Fruit fly (Drosophila melanogaster) whole organism, prepupa: ENCODE measurements around the gene tna.

Experiments
- Blimp-1 ChIP-seq: fragments of 200-800 bp; sonication (Bioruptor generic); optimal IDR thresholded peaks from 3 replicates; lab custom pipeline; 2017; ENCODE audit warnings: missing biosample characterization, missing genetic modification characterization, mild to moderate bottlenecking, moderate library complexity, missing genetic modification reagents
- CG10631 ChIP-seq: fragments of 200-800 bp; sonication (Bioruptor generic); optimal IDR thresholded peaks from 2 replicates; lab custom pipeline; 2016; ENCODE audit warnings: missing biosample characterization, missing genetic modification characterization
- CG10669 ChIP-seq: fragments of 200-800 bp; sonication (Bioruptor generic); optimal IDR thresholded peaks from 3 replicates; lab custom pipeline; 2018; ENCODE audit warnings: missing biosample characterization, mild to moderate bottlenecking, missing genetic modification characterization, moderate library complexity
- CG11294 ChIP-seq: fragments of 200-800 bp; sonication (Bioruptor generic); IDR thresholded peaks from 2 replicates; pipeline ENCODE4 v1.3.6; 2022; ENCODE audit warnings: missing biosample characterization, missing genetic modification characterization
- CG11762 ChIP-seq: fragments of 200-800 bp; sonication (Bioruptor generic); optimal IDR thresholded peaks from 3 replicates; lab custom pipeline; 2016; ENCODE audit warnings: missing biosample characterization, missing genetic modification characterization; ENCODE audit not compliant: insufficient read depth
- CG11902 ChIP-seq: fragments of 200-800 bp; sonication (Bioruptor generic); optimal IDR thresholded peaks from 3 replicates; lab custom pipeline; 2016; ENCODE audit warnings: missing biosample characterization, missing genetic modification characterization
- CG15336 ChIP-seq: fragments of 200-800 bp; sonication (Bioruptor generic); IDR thresholded peaks from 2 replicates; pipeline ENCODE4 v1.3.6; 2022; ENCODE audit warnings: missing biosample characterization, missing genetic modification characterization
- CG1621 ChIP-seq: fragments of 200-800 bp; sonication (Bioruptor generic); optimal IDR thresholded peaks from 3 replicates; lab custom pipeline; 2018; ENCODE audit warnings: missing biosample characterization, mild to moderate bottlenecking, missing genetic modification characterization
- CG16779 ChIP-seq: fragments of 200-800 bp; sonication (Bioruptor generic); optimal IDR thresholded peaks from 3 replicates; lab custom pipeline; 2017; ENCODE audit warnings: missing biosample characterization, mild to moderate bottlenecking, missing genetic modification characterization
- CG3032 ChIP-seq: fragments of 200-800 bp; optimal IDR thresholded peaks from 2 replicates; lab custom pipeline; 2019; ENCODE audit warnings: missing biosample characterization, mild to moderate bottlenecking, missing genetic modification characterization, moderate library complexity
- CG32006 ChIP-seq: fragments of 200-800 bp; sonication (Bioruptor generic); optimal IDR thresholded peaks from 3 replicates; lab custom pipeline; 2017; ENCODE audit warnings: missing biosample characterization, mild to moderate bottlenecking, missing genetic modification characterization
- CG34406 ChIP-seq: fragments of 200-800 bp; sonication (Bioruptor generic); optimal IDR thresholded peaks from 3 replicates; lab custom pipeline; 2016; ENCODE audit warnings: missing biosample characterization, missing genetic modification characterization
- CG3919 ChIP-seq: fragments of 200-800 bp; sonication (Bioruptor generic); optimal IDR thresholded peaks from 3 replicates; lab custom pipeline; 2016; ENCODE audit warnings: missing biosample characterization, missing genetic modification characterization
- CG4318 ChIP-seq: fragments of 200-800 bp; sonication (Bioruptor generic); optimal IDR thresholded peaks from 3 replicates; lab custom pipeline; 2017; ENCODE audit warnings: missing biosample characterization, mild to moderate bottlenecking, missing genetic modification characterization
- CG6163 ChIP-seq: fragments of 200-800 bp; sonication (Bioruptor generic); IDR thresholded peaks from 3 replicates; pipeline ENCODE4 v1.3.6; 2022; ENCODE audit warnings: missing biosample characterization, missing genetic modification characterization
- CG6276 ChIP-seq: fragments of 200-800 bp; sonication (Bioruptor generic); optimal IDR thresholded peaks from 2 replicates; lab custom pipeline; 2017; ENCODE audit warnings: missing biosample characterization, mild to moderate bottlenecking, missing genetic modification characterization
- CG6792 ChIP-seq: fragments of 200-800 bp; sonication (Bioruptor generic); optimal IDR thresholded peaks from 3 replicates; lab custom pipeline; 2016; ENCODE audit warnings: missing biosample characterization, missing genetic modification characterization
- CG6808 ChIP-seq: fragments of 200-800 bp; sonication (Bioruptor generic); optimal IDR thresholded peaks from 3 replicates; lab custom pipeline; 2017; ENCODE audit warnings: missing biosample characterization, missing genetic modification characterization, mild to moderate bottlenecking, moderate library complexity, missing genetic modification reagents
- CG6854 ChIP-seq: fragments of 200-800 bp; sonication (Bioruptor generic); optimal IDR thresholded peaks from 2 replicates; lab custom pipeline; 2017; ENCODE audit warnings: missing biosample characterization, mild to moderate bottlenecking, missing genetic modification characterization
- CG7368 ChIP-seq: fragments of 200-800 bp; sonication (Bioruptor generic); optimal IDR thresholded peaks from 3 replicates; lab custom pipeline; 2016; ENCODE audit warnings: missing biosample characterization, missing genetic modification characterization
- CG8119 ChIP-seq: fragments of 200-800 bp; sonication (Bioruptor generic); IDR thresholded peaks from 3 replicates; pipeline ENCODE4 v1.3.6; 2022; ENCODE audit warnings: missing biosample characterization, missing genetic modification characterization
- CG8319 ChIP-seq: fragments of 200-800 bp; sonication (Bioruptor generic); optimal IDR thresholded peaks from 3 replicates; lab custom pipeline; 2016; ENCODE audit warnings: missing biosample characterization, missing genetic modification characterization
- CG8632 ChIP-seq: fragments of 200-800 bp; sonication (Bioruptor generic); optimal IDR thresholded peaks from 3 replicates; lab custom pipeline; 2016; ENCODE audit warnings: missing biosample characterization, missing genetic modification characterization
- CG9139 ChIP-seq: fragments of 200-800 bp; sonication (Bioruptor generic); optimal IDR thresholded peaks from 3 replicates; lab custom pipeline; 2017; ENCODE audit warnings: missing biosample characterization, mild to moderate bottlenecking, missing genetic modification characterization
- Eip75B ChIP-seq: fragments of 200-800 bp; sonication (Bioruptor generic); optimal IDR thresholded peaks from 3 replicates; lab custom pipeline; 2016; ENCODE audit warnings: missing biosample characterization, missing genetic modification characterization
- Eip78C ChIP-seq: fragments of 200-800 bp; sonication (Bioruptor generic); peaks from one replicate; lab custom pipeline; 2016; ENCODE audit warnings: missing biosample characterization, missing genetic modification characterization
- Eip93F ChIP-seq: fragments of 200-800 bp; sonication (Bioruptor generic); optimal IDR thresholded peaks from 2 replicates; lab custom pipeline; 2016; ENCODE audit warnings: missing biosample characterization, mild to moderate bottlenecking, missing genetic modification characterization
- Ets96B ChIP-seq: fragments of 200-800 bp; optimal IDR thresholded peaks from 2 replicates; lab custom pipeline; 2019; ENCODE audit warnings: missing biosample characterization, mild to moderate bottlenecking, missing genetic modification characterization, moderate library complexity
- Gug ChIP-seq: fragments of 200-800 bp; sonication (Bioruptor generic); IDR thresholded peaks from 2 replicates; pipeline ENCODE4 v1.3.6; 2022; ENCODE audit warnings: missing biosample characterization, missing genetic modification characterization
- Hr38 ChIP-seq: sonication (Bioruptor generic); optimal IDR thresholded peaks from 2 replicates; lab custom pipeline; 2016; ENCODE audit warnings: missing biosample characterization, missing genetic modification characterization
- Hr39 ChIP-seq: fragments of 200-800 bp; sonication (Bioruptor generic); optimal IDR thresholded peaks from 2 replicates; lab custom pipeline; 2016; ENCODE audit warnings: missing biosample characterization, missing genetic modification characterization
- Hr4 ChIP-seq: fragments of 200-800 bp; sonication (Bioruptor generic); optimal IDR thresholded peaks from 3 replicates; lab custom pipeline; 2016; ENCODE audit warnings: missing biosample characterization, missing genetic modification characterization
- Lpt ChIP-seq: fragments of 200-800 bp; sonication (Bioruptor generic); optimal IDR thresholded peaks from 3 replicates; lab custom pipeline; 2016; ENCODE audit warnings: missing biosample characterization, missing genetic modification characterization
- OdsH ChIP-seq: fragments of 200-800 bp; sonication (Bioruptor generic); optimal IDR thresholded peaks from 3 replicates; lab custom pipeline; 2016; ENCODE audit warnings: missing biosample characterization, missing genetic modification characterization
- Smox ChIP-seq: fragments of 200-800 bp; sonication (Bioruptor generic); optimal IDR thresholded peaks from 3 replicates; lab custom pipeline; 2016; ENCODE audit warnings: missing biosample characterization, missing genetic modification characterization
- Sox102F ChIP-seq: fragments of 200-800 bp; sonication (Bioruptor generic); optimal IDR thresholded peaks from 2 replicates; lab custom pipeline; 2016; ENCODE audit warnings: missing biosample characterization, mild to moderate bottlenecking, missing genetic modification characterization
- Sox15 ChIP-seq: fragments of 200-800 bp; sonication (Bioruptor generic); optimal IDR thresholded peaks from 3 replicates; lab custom pipeline; 2016; ENCODE audit warnings: missing biosample characterization, missing genetic modification characterization
- achi ChIP-seq: fragments of 200-800 bp; sonication (Bioruptor generic); optimal IDR thresholded peaks from 3 replicates; lab custom pipeline; 2016; ENCODE audit warnings: missing biosample characterization, missing genetic modification characterization
- acj6 ChIP-seq: fragments of 200-800 bp; sonication (Bioruptor generic); optimal IDR thresholded peaks from 3 replicates; lab custom pipeline; 2016; ENCODE audit warnings: missing biosample characterization, missing genetic modification characterization
- cyc ChIP-seq: fragments of 200-800 bp; sonication (Bioruptor generic); optimal IDR thresholded peaks from 3 replicates; lab custom pipeline; 2016; ENCODE audit warnings: missing biosample characterization, missing genetic modification characterization
- dsx ChIP-seq: fragments of 200-800 bp; optimal IDR thresholded peaks from 3 replicates; lab custom pipeline; 2019; ENCODE audit warnings: missing biosample characterization, mild to moderate bottlenecking, missing genetic modification characterization, moderate library complexity; ENCODE audit not compliant: poor library complexity, severe bottlenecking
- eg ChIP-seq: fragments of 200-800 bp; sonication (Bioruptor generic); IDR thresholded peaks from 3 replicates; pipeline ENCODE4 v1.3.6; 2022; ENCODE audit warnings: missing biosample characterization, missing genetic modification characterization
- fd59A ChIP-seq: fragments of 200-800 bp; sonication (Bioruptor generic); optimal IDR thresholded peaks from 2 replicates; lab custom pipeline; 2017; ENCODE audit warnings: missing biosample characterization, mild to moderate bottlenecking, missing genetic modification characterization, missing genetic modification reagents
- fd85E ChIP-seq: fragments of 200-800 bp; sonication (Bioruptor generic); optimal IDR thresholded peaks from 3 replicates; lab custom pipeline; 2016; ENCODE audit warnings: missing biosample characterization, missing genetic modification characterization
- fkh ChIP-seq: fragments of 200-800 bp; sonication (Bioruptor generic); optimal IDR thresholded peaks from 3 replicates; lab custom pipeline; 2017; ENCODE audit warnings: missing biosample characterization, mild to moderate bottlenecking, missing genetic modification characterization, moderate library complexity
- lz ChIP-seq: fragments of 200-800 bp; sonication (Bioruptor generic); optimal IDR thresholded peaks from 3 replicates; lab custom pipeline; 2016; ENCODE audit warnings: missing biosample characterization, missing genetic modification characterization
- pdm3 ChIP-seq: fragments of 200-800 bp; sonication (Bioruptor generic); optimal IDR thresholded peaks from 3 replicates; lab custom pipeline; 2016; ENCODE audit warnings: missing biosample characterization, missing genetic modification characterization
- salr ChIP-seq, 2 experiments: fragments of 200-800 bp; sonication (Bioruptor generic); optimal IDR thresholded peaks; 3 replicates each; lab custom pipeline; 2016 to 2018; ENCODE audit warnings: missing biosample characterization in 2 of 2, missing genetic modification characterization in 2 of 2, mild to moderate bottlenecking in 1 of 2
- spab ChIP-seq: fragments of 200-800 bp; sonication (Bioruptor generic); optimal IDR thresholded peaks from 2 replicates; lab custom pipeline; 2017; ENCODE audit warnings: missing biosample characterization, mild to moderate bottlenecking, missing genetic modification characterization, missing genetic modification reagents
- ss ChIP-seq, 2 experiments: fragments of 200-800 bp; sonication (Bioruptor generic); optimal IDR thresholded peaks; 2 replicates in 1 of 2; 3 replicates in 1 of 2; lab custom pipeline; 2017 to 2018; ENCODE audit warnings: mild to moderate bottlenecking in 2 of 2, missing biosample characterization in 2 of 2, missing genetic modification characterization in 2 of 2, moderate library complexity in 1 of 2
- svp ChIP-seq: fragments of 200-800 bp; sonication (Bioruptor generic); peaks from one replicate; lab custom pipeline; 2016; ENCODE audit warnings: missing biosample characterization, missing genetic modification characterization
- topi ChIP-seq: fragments of 200-800 bp; sonication (Bioruptor generic); optimal IDR thresholded peaks from 3 replicates; lab custom pipeline; 2016; ENCODE audit warnings: missing biosample characterization, missing genetic modification characterization

Gene tna

DNA sequence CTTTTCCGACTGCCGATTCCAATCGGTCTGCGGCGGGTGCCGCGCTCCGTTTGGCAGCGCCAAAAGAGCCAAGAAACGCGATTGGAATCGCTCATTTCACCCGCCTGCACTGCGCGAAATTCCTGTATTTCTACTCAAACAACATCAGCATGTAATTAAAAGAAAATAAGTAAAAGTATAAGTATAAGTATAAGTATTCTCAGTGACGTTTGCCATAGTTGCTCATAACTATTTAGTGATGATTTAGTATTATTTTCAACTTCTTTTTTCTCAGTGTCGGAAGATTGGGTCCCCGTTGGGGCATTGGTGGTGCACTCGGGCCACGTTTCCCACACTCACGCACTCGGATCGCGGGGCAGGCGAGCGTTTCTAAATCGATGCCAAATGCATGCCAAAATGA lies 77.9 kb downstream of the tna start:
- TF ChIP-seq Sox102F (GFP tag; lab: Kevin White, UChicago) (peak; percentile 44), Blimp-1 (GFP tag; lab: Kevin White, UChicago) (no peak), pdm3 (GFP tag; lab: Kevin White, UChicago) (peak; percentile 64), CG4318 (GFP tag; lab: Kevin White, UChicago) (peak; percentile 81), Sox15 (GFP tag; lab: Kevin White, UChicago) (no peak), CG11902 (GFP tag; lab: Kevin White, UChicago) (no peak), CG6854 (GFP tag; lab: Kevin White, UChicago) (no peak), spab (GFP tag; lab: Kevin White, UChicago) (peak; percentile 50), acj6 (GFP tag; lab: Kevin White, UChicago) (peak; percentile 61), fkh (no peak), CG11762 (GFP tag; lab: Kevin White, UChicago) (no peak), achi (GFP tag; lab: Kevin White, UChicago) (peak; percentile 63), CG6792 (GFP tag; lab: Kevin White, UChicago) (peak; percentile 48), CG16779 (tag; lab: Kevin White, UChicago) (no peak), Smox (peak; percentile 20), svp (GFP tag; lab: Kevin White, UChicago) (peak; percentile 79), CG9139 (GFP tag; lab: Kevin White, UChicago) (no peak), cyc (GFP tag; lab: Kevin White, UChicago) (peak; percentile 49), eg (peak; percentile 90), CG10631 (GFP tag; lab: Kevin White, UChicago) (peak; percentile 67), CG8632 (GFP tag; lab: Kevin White, UChicago) (peak; percentile 41), CG15336 (GFP tag; lab: Robert Waterston, UW) (peak; percentile 92), Eip75B (peak; percentile 65), CG8319 (GFP tag; lab: Kevin White, UChicago) (no peak), Hr38 (GFP tag; lab: Kevin White, UChicago) (no peak), fd85E (GFP tag; lab: Kevin White, UChicago) (no peak), Hr4 (peak; percentile 84), CG3919 (GFP tag; lab: Kevin White, UChicago) (peak; percentile 48), CG3032 (peak; percentile 67), dsx (GFP tag; lab: Kevin White, UChicago) (peak; percentile 58), Ets96B (tag; lab: Kevin White, UChicago) (peak; percentile 59), CG34406 (peak; percentile 42), CG11294 (GFP tag; lab: Robert Waterston, UW) (peak; percentile 72), Hr39 (GFP tag; lab: Kevin White, UChicago) (peak; percentile 51), CG7368 (GFP tag; lab: Kevin White, UChicago) (no peak), CG1621 (peak; percentile 56), ss (GFP tag; optimal IDR thresholded peaks at IDR 0.05; lab: Kevin White, UChicago) (peak; percentile 17 to 53), Eip93F (GFP tag; lab: Kevin White, UChicago) (no peak), OdsH (GFP tag; lab: Kevin White, UChicago) (peak; percentile 73), CG8119 (GFP tag; lab: Robert Waterston, UW) (peak; percentile 85), fd59A (GFP tag; lab: Kevin White, UChicago) (peak; percentile 63), CG32006 (GFP tag; lab: Kevin White, UChicago) (peak; percentile 84), topi (GFP tag; lab: Kevin White, UChicago) (peak; percentile 47), Gug (GFP tag; lab: Robert Waterston, UW) (peak; percentile 85), Eip78C (GFP tag; lab: Kevin White, UChicago) (peak; percentile 87), salr (GFP tag; optimal IDR thresholded peaks at IDR 0.05; lab: Kevin White, UChicago) (peak; percentile 12 to 51), CG6808 (GFP tag; lab: Kevin White, UChicago) (peak; percentile 26), CG10669 (GFP tag; lab: Kevin White, UChicago) (peak; percentile 55), lz (GFP tag; lab: Kevin White, UChicago) (peak; percentile 51), Lpt (GFP tag; lab: Kevin White, UChicago) (peak; percentile 35), CG6276 (GFP tag; lab: Kevin White, UChicago) (peak; percentile 84), CG6163 (GFP tag; lab: Robert Waterston, UW) (peak; percentile 90)
